Worm (Caenorhabditis elegans): ENCODE data around the gene F02A9.1.

Gene F02A9.1

DNA sequence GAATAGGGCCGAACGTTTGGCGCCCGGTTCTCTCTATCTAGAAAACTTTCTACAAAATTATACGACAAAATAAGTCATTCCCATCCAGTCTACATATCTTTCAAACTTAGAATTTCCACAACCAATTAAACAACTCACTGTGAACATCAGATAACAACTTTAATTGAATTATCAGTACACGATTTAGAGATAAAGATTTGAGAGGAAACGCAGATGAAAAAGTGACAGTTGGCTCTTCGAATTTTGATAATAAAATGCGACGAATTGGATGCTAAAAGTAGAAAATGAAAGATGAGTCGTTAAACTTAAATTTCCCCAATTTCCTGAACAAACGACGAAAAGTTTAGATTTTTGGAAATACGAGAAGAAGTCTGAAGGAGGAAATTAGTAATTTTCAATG lies 42.6 kb downstream of the F02A9.1 start:
- TF ChIP-seq B0310.2 (tag; optimal IDR thresholded peaks at IDR 0.05) (no peak), ets-7 (tag; optimal IDR thresholded peaks at IDR 0.05) (no peak), tbx-37 (GFP tag; conservative IDR thresholded peaks at IDR 0.05) (no peak), hnd-1 (tag; optimal IDR thresholded peaks at IDR 0.05) (no peak), ceh-36 (tag; optimal IDR thresholded peaks at IDR 0.05) (no peak), ceh-13 (GFP tag; optimal IDR thresholded peaks at IDR 0.05) (no peak), sea-1 (GFP tag; conservative IDR thresholded peaks at IDR 0.05) (no peak), flt-1 (GFP tag; IDR thresholded peaks at IDR 0.05) (no peak)

DNA sequence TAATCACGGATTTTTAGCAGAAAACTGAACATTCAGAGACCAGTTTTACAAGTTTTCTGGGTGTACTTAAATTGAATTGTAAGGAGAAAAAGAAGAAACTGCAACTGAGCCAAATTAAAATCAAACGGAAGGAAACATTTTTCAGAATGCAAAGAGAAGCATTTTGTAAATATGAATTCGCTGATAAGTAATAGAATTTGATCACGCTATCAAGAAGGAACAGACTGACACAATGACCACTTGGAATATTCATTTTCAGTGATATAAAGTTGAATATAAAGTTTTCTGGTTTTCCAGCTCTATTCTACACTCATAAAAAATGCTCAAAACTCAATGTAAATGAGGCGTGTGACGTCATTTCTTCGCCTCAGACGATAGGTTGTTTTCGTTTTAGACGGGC lies 43.5 kb downstream of the F02A9.1 start:
- TF ChIP-seq hmbx-1 (tag; optimal IDR thresholded peaks at IDR 0.05) (no peak), F13C5.2 (tag; optimal IDR thresholded peaks at IDR 0.05) (no peak), aly-1 (tag; optimal IDR thresholded peaks at IDR 0.05) (no peak), tbx-37 (GFP tag; conservative IDR thresholded peaks at IDR 0.05) (no peak), tra-4 (tag; optimal IDR thresholded peaks at IDR 0.05) (no peak), flt-1 (GFP tag; IDR thresholded peaks at IDR 0.05) (no peak), hnd-1 (tag; optimal IDR thresholded peaks at IDR 0.05) (no peak)

DNA sequence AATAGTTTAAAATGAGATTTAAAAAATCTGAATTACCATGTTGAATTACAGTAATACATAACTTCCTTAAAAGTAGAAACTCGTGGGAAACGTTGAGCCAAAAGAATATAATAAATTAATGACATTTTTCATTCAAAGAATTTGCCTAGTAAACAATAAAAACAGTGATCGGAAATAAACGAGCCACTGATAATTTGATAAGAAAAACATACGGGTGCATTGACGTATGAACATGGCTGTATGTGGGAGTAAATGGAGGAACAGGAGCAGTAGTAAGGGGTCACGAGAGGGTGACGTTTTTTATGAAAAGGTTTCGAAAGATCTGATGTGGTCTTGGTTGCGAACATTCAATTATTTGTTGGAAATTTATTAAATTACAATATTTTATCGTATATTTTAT lies 46.8 kb downstream of the F02A9.1 start:
- TF ChIP-seq F13C5.2 (tag; optimal IDR thresholded peaks at IDR 0.05) (no peak), ets-7 (tag; optimal IDR thresholded peaks at IDR 0.05) (no peak), scrt-1 (GFP tag; IDR thresholded peaks at IDR 0.05) (no peak), hnd-1 (tag; optimal IDR thresholded peaks at IDR 0.05) (no peak), ama-1 (optimal IDR thresholded peaks at IDR 0.05) (no peak), aly-1 (tag; optimal IDR thresholded peaks at IDR 0.05) (no peak), ceh-36 (tag; optimal IDR thresholded peaks at IDR 0.05) (no peak), pes-1 (GFP tag; IDR thresholded peaks at IDR 0.05) (no peak), ceh-13 (GFP tag; optimal IDR thresholded peaks at IDR 0.05) (no peak)

DNA sequence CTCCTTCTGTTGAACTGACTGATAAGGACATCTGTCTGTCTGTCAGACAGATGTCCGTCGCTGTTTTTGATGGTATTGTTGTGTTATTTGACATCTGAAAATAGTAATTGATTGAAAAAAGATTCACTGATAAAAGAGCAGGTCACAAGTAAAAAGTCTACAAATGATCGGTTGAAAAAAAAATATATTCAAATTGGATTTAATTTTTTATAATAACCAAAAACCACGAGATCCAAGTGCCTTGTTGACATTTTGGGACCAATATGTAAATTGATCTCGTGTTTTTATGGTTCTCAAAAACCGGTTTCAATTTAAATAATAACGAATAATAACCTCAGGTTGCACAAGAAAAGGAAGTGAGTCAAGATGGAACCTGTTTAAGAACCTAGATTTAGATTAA lies 50.7 kb downstream of the F02A9.1 start, which contains the start of gene F59B2.13:
F59B2.13 (minus strand) TSS at position 101 of the 400 bp plus-strand sequence.
- no peak for TF ChIP-seq tbx-37 (GFP tag; conservative IDR thresholded peaks at IDR 0.05)
- no peak for TF ChIP-seq tbx-11 (GFP tag; IDR thresholded peaks at IDR 0.05)
- no peak for TF ChIP-seq F13C5.2 (tag; optimal IDR thresholded peaks at IDR 0.05)
- no peak for TF ChIP-seq hmbx-1 (tag; optimal IDR thresholded peaks at IDR 0.05)

Measured in whole organism, early embryonic.